Worm (Caenorhabditis elegans) whole organism, L4/young adult: ENCODE measurements around the gene Y57G11A.4.

Source experiments
- W03F9.2 ChIP-seq: fragments of 150-350 bp; optimal IDR thresholded peaks from 2 replicates; lab custom pipeline; 2014; ENCODE audit warnings: missing biosample characterization, missing genetic modification characterization
- dao-5 ChIP-seq: sonication (generic microtip); optimal IDR thresholded peaks from 2 replicates; lab custom pipeline; 2016; ENCODE audit warnings: missing genotype, missing genetic modification characterization, moderate library complexity, missing compliant biosample characterization
- him-1 ChIP-seq: sonication (generic microtip); optimal IDR thresholded peaks from 2 replicates; lab custom pipeline; 2016; ENCODE audit warnings: missing genotype, missing genetic modification reagents, missing genetic modification characterization, missing compliant biosample characterization

ce11 chrIV:14512405-14512804 is 30.3 kb downstream of the Y57G11A.4 start, which contains the start of gene Y57G11A.5:
- no peak for TF ChIP-seq him-1 (tag; lab: Kevin White, UChicago)
- no peak for TF ChIP-seq W03F9.2 (tag; lab: Kevin White, UChicago)
- TF ChIP-seq dao-5, result no peak
